Worm (Caenorhabditis elegans): Measurements from ENCODE around the gene T25C12.3.

Gene T25C12.3

ce11 chrX:11478758-11479157 lies 21.0 kb downstream of the T25C12.3 start (continued):
- TF ChIP-seq lsy-12 (tag; optimal IDR thresholded peaks at IDR 0.05) (no peak), skn-1 (tag; optimal IDR thresholded peaks at IDR 0.05) (no peak), egl-5 (tag; optimal IDR thresholded peaks at IDR 0.05) (no peak), nhr-77 (tag; optimal IDR thresholded peaks at IDR 0.05) (no peak), sea-2 (GFP tag; optimal IDR thresholded peaks at IDR 0.05) (no peak), nhr-28 (tag; optimal IDR thresholded peaks at IDR 0.05) (no peak), fkh-10 (GFP tag; optimal IDR thresholded peaks at IDR 0.05) (no peak), nhr-67 (tag; optimal IDR thresholded peaks at IDR 0.05) (no peak), ztf-4 (tag; optimal IDR thresholded peaks at IDR 0.05) (no peak), elt-2 (tag; optimal IDR thresholded peaks at IDR 0.05) (no peak), egl-27 (tag; optimal IDR thresholded peaks at IDR 0.05) (no peak), nhr-43 (tag; optimal IDR thresholded peaks at IDR 0.05; ENCODE audit: poor library complexity, severe bottlenecking) (peak; percentile 45), ama-1 (optimal IDR thresholded peaks at IDR 0.05) (no peak), ceh-28 (tag; optimal IDR thresholded peaks at IDR 0.05) (no peak), lin-15B (tag; optimal IDR thresholded peaks at IDR 0.05) (no peak), nfya-1 (tag; optimal IDR thresholded peaks at IDR 0.05; ENCODE audit: insufficient read depth) (peak; percentile 45), snpc-4 (tag; optimal IDR thresholded peaks at IDR 0.05) (no peak)

ce11 chrX:11477748-11478147 lies 22.1 kb downstream of the T25C12.3 start:
- no peak for TF ChIP-seq nhr-25 (tag; optimal IDR thresholded peaks at IDR 0.05)
- peak; percentile 70 for TF ChIP-seq pha-4 (tag; optimal IDR thresholded peaks at IDR 0.05)
- TF ChIP-seq nhr-12 (tag; optimal IDR thresholded peaks at IDR 0.05) = no peak
- TF ChIP-seq ama-1 (optimal IDR thresholded peaks at IDR 0.05) = peak; percentile 65

- TF ChIP-seq lin-39 (tag; optimal IDR thresholded peaks at IDR 0.05) (peak; percentile 17), nhr-25 (tag; optimal IDR thresholded peaks at IDR 0.05) (no peak)
Measured at ce11 chrX:11475780-11476179, 24.0 kb downstream of the T25C12.3 start.

ce11 chrX:11474605-11475385 lies 25.0 kb downstream of the T25C12.3 start:
- TF ChIP-seq elt-3 (tag; optimal IDR thresholded peaks at IDR 0.05) (peak in 1 of 3 experiments; percentile 31), nhr-237 (tag; optimal IDR thresholded peaks at IDR 0.05) (no peak), nhr-25 (tag; optimal IDR thresholded peaks at IDR 0.05) (no peak), nfya-1 (tag; optimal IDR thresholded peaks at IDR 0.05; ENCODE audit: insufficient read depth) (peak; percentile 30), fkh-10 (GFP tag; optimal IDR thresholded peaks at IDR 0.05) (peak; percentile 65), egl-5 (tag; optimal IDR thresholded peaks at IDR 0.05) (peak; percentile 41), elt-1 (tag; optimal IDR thresholded peaks at IDR 0.05) (no peak)

ce11 chrX:11474149-11474585 lies 25.6 kb downstream of the T25C12.3 start:
- TF ChIP-seq mml-1 (tag; optimal IDR thresholded peaks at IDR 0.05) (no peak), pha-4 (tag; optimal IDR thresholded peaks at IDR 0.05) (peak; percentile 40), nhr-23 (tag; optimal IDR thresholded peaks at IDR 0.05) (no peak), ama-1 (optimal IDR thresholded peaks at IDR 0.05) (no peak), nfya-1 (tag; optimal IDR thresholded peaks at IDR 0.05; ENCODE audit: insufficient read depth) (peak; percentile 34), R02D3.7 (tag; optimal IDR thresholded peaks at IDR 0.05) (no peak), lin-15B (tag; optimal IDR thresholded peaks at IDR 0.05) (no peak), nhr-25 (tag; optimal IDR thresholded peaks at IDR 0.05) (peak; percentile 80), nhr-43 (tag; optimal IDR thresholded peaks at IDR 0.05; ENCODE audit: poor library complexity, severe bottlenecking) (no peak), elt-1 (tag; optimal IDR thresholded peaks at IDR 0.05) (no peak), hmg-11 (tag; optimal IDR thresholded peaks at IDR 0.05) (peak; percentile 4), fkh-10 (GFP tag; optimal IDR thresholded peaks at IDR 0.05) (no peak), aly-2 (tag; optimal IDR thresholded peaks at IDR 0.05) (no peak)

ce11 chrX:11472953-11473671 lies 26.7 kb downstream of the T25C12.3 start:
- TF ChIP-seq tbx-2 (tag; optimal IDR thresholded peaks at IDR 0.05) (peak; percentile 63), lin-39 (tag; optimal IDR thresholded peaks at IDR 0.05) (peak; percentile 12), sea-2 (GFP tag; optimal IDR thresholded peaks at IDR 0.05) (no peak), ceh-9 (tag; optimal IDR thresholded peaks at IDR 0.05) (no peak), fkh-10 (GFP tag; optimal IDR thresholded peaks at IDR 0.05) (no peak), nhr-43 (tag; optimal IDR thresholded peaks at IDR 0.05; ENCODE audit: poor library complexity, severe bottlenecking) (no peak), pha-4 (tag; optimal IDR thresholded peaks at IDR 0.05) (no peak), egl-27 (tag; optimal IDR thresholded peaks at IDR 0.05) (no peak), nhr-12 (tag; optimal IDR thresholded peaks at IDR 0.05) (no peak), nhr-23 (tag; optimal IDR thresholded peaks at IDR 0.05) (no peak), snpc-4 (tag; optimal IDR thresholded peaks at IDR 0.05) (no peak), egl-5 (tag; optimal IDR thresholded peaks at IDR 0.05) (peak; percentile 3), elt-2 (tag; optimal IDR thresholded peaks at IDR 0.05) (no peak), eor-1 (tag; optimal IDR thresholded peaks at IDR 0.05) (no peak), nhr-28 (tag; optimal IDR thresholded peaks at IDR 0.05) (no peak), fos-1 (tag; optimal IDR thresholded peaks at IDR 0.05) (no peak), lsy-12 (tag; optimal IDR thresholded peaks at IDR 0.05) (peak; percentile 51), zag-1 (tag; optimal IDR thresholded peaks at IDR 0.05) (peak; percentile 56), ztf-4 (tag; optimal IDR thresholded peaks at IDR 0.05) (no peak), ceh-82 (tag; optimal IDR thresholded peaks at IDR 0.05) (no peak), elt-1 (tag; optimal IDR thresholded peaks at IDR 0.05) (peak; percentile 2), aly-2 (tag; optimal IDR thresholded peaks at IDR 0.05) (no peak), ama-1 (optimal IDR thresholded peaks at IDR 0.05) (peak; percentile 44), unc-62 (GFP tag; optimal IDR thresholded peaks at IDR 0.05) (no peak)
